Worm (Caenorhabditis elegans): ENCODE data around the gene Y42A5A.1.

DNA sequence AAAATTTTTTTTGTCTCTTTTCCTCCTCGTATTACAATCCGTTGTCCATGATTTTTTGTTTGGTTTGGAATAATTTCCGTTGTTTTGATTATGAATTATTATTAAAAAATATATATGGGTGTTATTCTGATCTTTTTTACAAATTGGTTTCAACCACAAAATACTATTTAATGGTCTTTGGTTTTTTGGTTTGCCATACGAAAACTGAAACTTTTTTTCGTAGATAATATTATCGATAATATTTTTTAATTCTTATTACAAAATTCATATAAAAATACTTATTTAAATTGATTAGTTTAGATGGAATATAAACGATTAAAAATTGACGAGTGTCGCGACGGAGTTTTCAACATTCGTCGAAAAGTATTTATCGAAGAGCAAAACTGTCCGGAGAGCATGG is 39.4 kb downstream of the Y42A5A.1 start, which contains the start of gene jmjd-5:
- TF ChIP-seq madf-3 (GFP tag; IDR thresholded peaks at IDR 0.05) (no peak), hlh-12 (tag; optimal IDR thresholded peaks at IDR 0.05) (no peak), unc-62 (GFP tag; optimal IDR thresholded peaks at IDR 0.05) (no peak), dpl-1 (GFP tag; optimal IDR thresholded peaks at IDR 0.05) (no peak), nhr-27 (tag; optimal IDR thresholded peaks at IDR 0.05) (no peak), ets-4 (GFP tag; optimal IDR thresholded peaks at IDR 0.05) (no peak), ceh-27 (GFP tag; optimal IDR thresholded peaks at IDR 0.05) (no peak), pha-4 (tag; optimal IDR thresholded peaks at IDR 0.05) (no peak)

Measured in whole organism, young adult.